6 worm cellular contexts compared by ENCODE assay signal in genomic region chrX:12509334-12509944, ce11.
TF ChIP-seq lines count a peak whose summit lies in the region.

No protein-coding gene starts in this region.

TF ChIP-seq in whole organism, L1 larva, 84 proteins besides CTCF, POLR2A, EP300 and RAD21 (continued from another document and continues in another):
- TF ChIP-seq hpl-2 (GFP tag; optimal IDR thresholded peaks at IDR 0.05; lab: Kevin White, UChicago) (no peak), swsn-7 (tag; optimal IDR thresholded peaks at IDR 0.05; lab: Kevin White, UChicago) (peak; percentile 42), blmp-1 (tag; optimal IDR thresholded peaks at IDR 0.05; lab: Kevin White, UChicago) (peak; percentile 58), sptf-1 (tag; optimal IDR thresholded peaks at IDR 0.05; lab: Kevin White, UChicago) (no peak), jun-1 (tag; optimal IDR thresholded peaks at IDR 0.05; lab: Kevin White, UChicago) (no peak), dsc-1 (tag; optimal IDR thresholded peaks at IDR 0.05; lab: Kevin White, UChicago) (no peak), nhr-19 (GFP tag; conservative IDR thresholded peaks at IDR 0.05; lab: Robert Waterston, UW) (peak; percentile 91), ztf-4 (tag; optimal IDR thresholded peaks at IDR 0.05; lab: Kevin White, UChicago) (peak; percentile 52), unc-30 (tag; optimal IDR thresholded peaks at IDR 0.05; lab: Kevin White, UChicago) (no peak), unc-62 (GFP tag; optimal IDR thresholded peaks at IDR 0.05; lab: Kevin White, UChicago) (no peak), efl-1 (optimal IDR thresholded peaks at IDR 0.05; lab: Kevin White, UChicago) (peak in 1 of 2 experiments; percentile 14), efl-1 (GFP tag; optimal IDR thresholded peaks at IDR 0.05 in 1 of 2; lab: Kevin White, UChicago) (no peak), sup-37 (GFP tag; optimal IDR thresholded peaks at IDR 0.05; lab: Kevin White, UChicago) (no peak), fkh-4 (tag; optimal IDR thresholded peaks at IDR 0.05; lab: Kevin White, UChicago; ENCODE audit: borderline replicate concordance) (no peak), pqm-1 (tag; optimal IDR thresholded peaks at IDR 0.05; lab: Kevin White, UChicago) (no peak), egl-13 (tag; optimal IDR thresholded peaks at IDR 0.05; lab: Kevin White, UChicago) (no peak), nhr-77 (tag; optimal IDR thresholded peaks at IDR 0.05; lab: Kevin White, UChicago) (no peak), lin-13 (GFP tag; optimal IDR thresholded peaks at IDR 0.05; lab: Kevin White, UChicago) (no peak), nhr-85 (tag; lab: Kevin White, UChicago) (peak; percentile 81), zag-1 (tag; optimal IDR thresholded peaks at IDR 0.05; lab: Kevin White, UChicago) (no peak), nhr-71 (tag; optimal IDR thresholded peaks at IDR 0.05; lab: Kevin White, UChicago) (peak; percentile 94), ceh-90 (tag; optimal IDR thresholded peaks at IDR 0.05; lab: Kevin White, UChicago) (no peak), Y116A8C.19 (tag; optimal IDR thresholded peaks at IDR 0.05; lab: Kevin White, UChicago; ENCODE audit: borderline replicate concordance) (no peak)

TF ChIP-seq in whole organism, L2 larva, 48 proteins besides CTCF, POLR2A, EP300 and RAD21 (continued from another document):
- TF ChIP-seq skn-1 (tag; optimal IDR thresholded peaks at IDR 0.05; lab: Kevin White, UChicago) (no peak), ztf-11 (tag; optimal IDR thresholded peaks at IDR 0.05; lab: Kevin White, UChicago) (no peak), sem-4 (tag; optimal IDR thresholded peaks at IDR 0.05; lab: Kevin White, UChicago) (peak; percentile 62), crh-2 (tag; optimal IDR thresholded peaks at IDR 0.05; lab: Kevin White, UChicago) (peak; percentile 88), nhr-25 (tag; optimal IDR thresholded peaks at IDR 0.05; lab: Kevin White, UChicago) (peak; percentile 57), C34F6.9 (tag; optimal IDR thresholded peaks at IDR 0.05; lab: Kevin White, UChicago) (peak; percentile 56), gmeb-1 (tag; optimal IDR thresholded peaks at IDR 0.05; lab: Kevin White, UChicago) (peak; percentile 38), unc-55 (GFP tag; optimal IDR thresholded peaks at IDR 0.05; lab: Kevin White, UChicago) (no peak), mab-5 (tag; optimal IDR thresholded peaks at IDR 0.05; lab: Kevin White, UChicago) (peak; percentile 64), ZK546.5 (tag; optimal IDR thresholded peaks at IDR 0.05; lab: Kevin White, UChicago) (no peak), Y55F3AM.14 (GFP tag; optimal IDR thresholded peaks at IDR 0.05; lab: Kevin White, UChicago) (peak; percentile 31), ztf-4 (tag; optimal IDR thresholded peaks at IDR 0.05; lab: Kevin White, UChicago) (peak; percentile 16), lsy-2 (tag; optimal IDR thresholded peaks at IDR 0.05; lab: Kevin White, UChicago) (peak in 1 of 2 experiments; percentile 69), lin-13 (GFP tag; optimal IDR thresholded peaks at IDR 0.05; lab: Kevin White, UChicago) (peak; percentile 47), ztf-1 (GFP tag; conservative IDR thresholded peaks at IDR 0.05; lab: Robert Waterston, UW) (no peak), nhr-6 (tag; optimal IDR thresholded peaks at IDR 0.05; lab: Kevin White, UChicago) (peak; percentile 47)

TF ChIP-seq in whole organism, L3 larva, 47 proteins besides CTCF, POLR2A, EP300 and RAD21 (continued from another document):
- TF ChIP-seq nfya-1 (tag; optimal IDR thresholded peaks at IDR 0.05; lab: Kevin White, UChicago; ENCODE audit: insufficient read depth) = peak; percentile 37
- TF ChIP-seq elt-3 (tag; optimal IDR thresholded peaks at IDR 0.05; lab: Kevin White, UChicago) = peak in 1 of 3 experiments; percentile 44
- TF ChIP-seq snpc-4 (tag; optimal IDR thresholded peaks at IDR 0.05; lab: Kevin White, UChicago) = peak; percentile 18
- peak; percentile 99 for TF ChIP-seq elt-2 (tag; optimal IDR thresholded peaks at IDR 0.05; lab: Kevin White, UChicago)
- TF ChIP-seq ama-1 (optimal IDR thresholded peaks at IDR 0.05; lab: Kevin White, UChicago) = peak; percentile 15
- peak; percentile 50 for TF ChIP-seq nhr-25 (tag; optimal IDR thresholded peaks at IDR 0.05; lab: Kevin White, UChicago)
TF ChIP-seq in whole organism, L3 larva: peak in this region for 15.

TF ChIP-seq in whole organism, L4 larva, 104 proteins besides CTCF, POLR2A, EP300 and RAD21 (continued from another document and continues in another):
- TF ChIP-seq nhr-11 (tag; optimal IDR thresholded peaks at IDR 0.05; lab: Kevin White, UChicago) = peak; percentile 67
- TF ChIP-seq tra-1 (GFP tag; IDR thresholded peaks at IDR 0.05; lab: Robert Waterston, UW) = peak; percentile 76
- TF ChIP-seq nhr-48 (tag; optimal IDR thresholded peaks at IDR 0.05; lab: Kevin White, UChicago) = peak; percentile 86
- peak in 1 of 2 experiments; percentile 68 for TF ChIP-seq lsy-2 (tag; optimal IDR thresholded peaks at IDR 0.05; lab: Kevin White, UChicago)
- no peak for TF ChIP-seq ZK337.2 (GFP tag; IDR thresholded peaks at IDR 0.05; lab: Robert Waterston, UW)
- TF ChIP-seq D1046.2 (GFP tag; IDR thresholded peaks at IDR 0.05; lab: Robert Waterston, UW) = no peak
- TF ChIP-seq T20F7.1 (GFP tag; optimal IDR thresholded peaks at IDR 0.05; lab: Kevin White, UChicago) = peak; percentile 66
- TF ChIP-seq mdt-29 (GFP tag; IDR thresholded peaks at IDR 0.05; lab: Robert Waterston, UW) = no peak
- peak; percentile 73 for TF ChIP-seq cey-2 (tag; optimal IDR thresholded peaks at IDR 0.05; lab: Kevin White, UChicago; ENCODE audit: borderline replicate concordance, insufficient read depth)
- peak; percentile 45 for TF ChIP-seq mxl-3 (GFP tag; optimal IDR thresholded peaks at IDR 0.05; lab: Kevin White, UChicago)
- TF ChIP-seq lir-3 (tag; optimal IDR thresholded peaks at IDR 0.05; lab: Kevin White, UChicago) = no peak
- peak; percentile 36 for TF ChIP-seq nhr-77 (tag; optimal IDR thresholded peaks at IDR 0.05; lab: Kevin White, UChicago)
- peak; percentile 92 for TF ChIP-seq dve-1 (tag; optimal IDR thresholded peaks at IDR 0.05; lab: Kevin White, UChicago; ENCODE audit: insufficient read depth)
- peak; percentile 88 for TF ChIP-seq ceh-20 (GFP tag; IDR thresholded peaks at IDR 0.05; lab: Robert Waterston, UW)
- no peak for TF ChIP-seq rbr-2 (tag; optimal IDR thresholded peaks at IDR 0.05; lab: Kevin White, UChicago)
- peak; percentile 13 for TF ChIP-seq zip-2 (tag; optimal IDR thresholded peaks at IDR 0.05; lab: Kevin White, UChicago)
- no peak for TF ChIP-seq Y48G9A.11 (GFP tag; IDR thresholded peaks at IDR 0.05; lab: Robert Waterston, UW)
- no peak for TF ChIP-seq ceh-28 (tag; optimal IDR thresholded peaks at IDR 0.05; lab: Kevin White, UChicago)
- TF ChIP-seq ctbp-1 (GFP tag; IDR thresholded peaks at IDR 0.05; lab: Robert Waterston, UW) = no peak
- no peak for TF ChIP-seq lin-38 (GFP tag; IDR thresholded peaks at IDR 0.05; lab: Robert Waterston, UW)
- TF ChIP-seq dmd-6 (GFP tag; IDR thresholded peaks at IDR 0.05; lab: Robert Waterston, UW) = peak; percentile 93
- TF ChIP-seq daf-16 (GFP tag; optimal IDR thresholded peaks at IDR 0.05; lab: Kevin White, UChicago) = peak; percentile 52 to 73
- peak; percentile 89 for TF ChIP-seq daf-16 (tag; optimal IDR thresholded peaks at IDR 0.05; lab: Kevin White, UChicago)
- 0 out of 2 replicates have a peak, but pooled peaks have one; percentile 32 for TF ChIP-seq saeg-2 (GFP tag; IDR thresholded peaks at IDR 0.05; lab: Robert Waterston, UW)
- TF ChIP-seq lin-1 (GFP tag; IDR thresholded peaks at IDR 0.05; lab: Robert Waterston, UW) = peak; percentile 81
- TF ChIP-seq F49E8.2 (tag; optimal IDR thresholded peaks at IDR 0.05; lab: Kevin White, UChicago; ENCODE audit: borderline replicate concordance) = no peak
- peak; percentile 61 for TF ChIP-seq aha-1 (tag; lab: Kevin White, UChicago)
- peak; percentile 74 for TF ChIP-seq ama-1 (optimal IDR thresholded peaks at IDR 0.05; lab: Kevin White, UChicago)
- peak; percentile 73 for TF ChIP-seq mep-1 (tag; optimal IDR thresholded peaks at IDR 0.05; lab: Kevin White, UChicago)
- TF ChIP-seq skn-1 (tag; optimal IDR thresholded peaks at IDR 0.05; lab: Kevin White, UChicago) = no peak
- TF ChIP-seq daf-12 (tag; optimal IDR thresholded peaks at IDR 0.05; lab: Kevin White, UChicago) = no peak

TF ChIP-seq in whole organism, mixed stage, embryonic, 35 proteins besides CTCF, POLR2A, EP300 and RAD21 (continued from another document):
- TF ChIP-seq snpc-4 (tag; optimal IDR thresholded peaks at IDR 0.05; lab: Kevin White, UChicago) = no peak

TF ChIP-seq in whole organism, young adult, 124 proteins besides CTCF, POLR2A, EP300 and RAD21 (continued from another document):
- TF ChIP-seq somi-1 (GFP tag; optimal IDR thresholded peaks at IDR 0.05; lab: Kevin White, UChicago) (peak; percentile 63), gei-17 (GFP tag; optimal IDR thresholded peaks at IDR 0.05; lab: Kevin White, UChicago) (peak; percentile 39), nhr-80 (tag; optimal IDR thresholded peaks at IDR 0.05; lab: Kevin White, UChicago) (peak; percentile 95), ztf-26 (tag; optimal IDR thresholded peaks at IDR 0.05; lab: Kevin White, UChicago) (peak; percentile 65), lsl-1 (GFP tag; optimal IDR thresholded peaks at IDR 0.05; lab: Kevin White, UChicago) (no peak), pbrm-1 (GFP tag; IDR thresholded peaks at IDR 0.05; lab: Robert Waterston, UW) (0 out of 2 replicates have a peak, but pooled peaks have one; percentile 17), die-1 (tag; optimal IDR thresholded peaks at IDR 0.05; lab: Kevin White, UChicago) (no peak), snpc-4 (GFP tag; optimal IDR thresholded peaks at IDR 0.05; lab: Kevin White, UChicago) (no peak), snpc-4 (tag; optimal IDR thresholded peaks at IDR 0.05; lab: Kevin White, UChicago) (peak in 1 of 4 experiments; percentile 6)
TF ChIP-seq in whole organism, young adult: peak in this region for 16.
